Worm (Caenorhabditis elegans) whole organism, young adult: ENCODE data around the gene sor-3.
"Not testable (repeated sequence)": the region's sequence is repeated elsewhere in the genome, so short reads cannot be mapped to it uniquely, and the experiment has no call there.

Experiments used
- B0261.1 ChIP-seq: sonication (generic microtip); optimal IDR thresholded peaks from 2 replicates; lab custom pipeline; 2016; ENCODE audit warnings: mild to moderate bottlenecking, missing genetic modification characterization, moderate library complexity, missing compliant biosample characterization
- D2030.7 ChIP-seq: fragments of 200-800 bp; sonication (Bioruptor generic); IDR thresholded peaks from 2 replicates; pipeline ENCODE4 v1.3.6; 2022; ENCODE audit warnings: missing genetic modification reagents, missing genetic modification characterization, missing compliant biosample characterization
- F49E8.2 ChIP-seq: sonication (generic microtip); optimal IDR thresholded peaks from 3 replicates; lab custom pipeline; 2017; ENCODE audit warnings: missing genetic modification characterization, mild to moderate bottlenecking, missing compliant biosample characterization, antibody characterized with exemption, moderate library complexity; ENCODE audit not compliant: insufficient read depth
- F52B5.7 ChIP-seq: sonication (generic microtip); optimal IDR thresholded peaks from 2 replicates; lab custom pipeline; 2016; ENCODE audit warnings: mild to moderate bottlenecking, missing genetic modification characterization, missing compliant biosample characterization
- Y56A3A.18 ChIP-seq: fragments of 200-800 bp; sonication (Bioruptor generic); IDR thresholded peaks from 2 replicates; pipeline ENCODE4 v1.3.6; 2022; ENCODE audit warnings: missing genetic modification reagents, missing genetic modification characterization, missing compliant biosample characterization
- ZK185.1 ChIP-seq: sonication (generic microtip); optimal IDR thresholded peaks from 2 replicates; lab custom pipeline; 2016; ENCODE audit warnings: mild to moderate bottlenecking, missing genetic modification characterization, missing compliant biosample characterization; ENCODE audit not compliant: poor library complexity, severe bottlenecking
- ama-1 ChIP-seq, 3 experiments: fragments of 150-350 bp in 1 of 3; sonication (generic microtip) in 2 of 3; optimal IDR thresholded peaks; 2 replicates each; lab custom pipeline; 2014 to 2018; ENCODE audit warnings: missing biosample characterization in 2 of 3, missing genetic modification characterization in 2 of 3, missing genetic modification reagents in 2 of 3
- aptf-3 ChIP-seq: fragments of 200-800 bp; sonication (Bioruptor generic); IDR thresholded peaks from 2 replicates; pipeline ENCODE4 v1.3.6; 2022; ENCODE audit warnings: missing genetic modification characterization, missing compliant biosample characterization
- ceh-100 ChIP-seq: fragments of 200-800 bp; sonication (Bioruptor generic); IDR thresholded peaks from 2 replicates; pipeline ENCODE4 v1.3.6; 2022; ENCODE audit warnings: missing genetic modification reagents, missing genetic modification characterization, missing compliant biosample characterization
- ceh-40 ChIP-seq: fragments of 200-800 bp; sonication (Bioruptor generic); IDR thresholded peaks from 2 replicates; pipeline ENCODE4 v1.3.6; 2022; ENCODE audit warnings: missing genetic modification characterization, missing compliant biosample characterization
- ceh-58 ChIP-seq: fragments of 200-800 bp; sonication (Bioruptor generic); IDR thresholded peaks from 2 replicates; pipeline ENCODE4 v1.3.6; 2022; ENCODE audit warnings: missing genetic modification characterization, missing compliant biosample characterization
- dox-1 ChIP-seq: fragments of 200-800 bp; sonication (Bioruptor generic); IDR thresholded peaks from 2 replicates; pipeline ENCODE4 v1.3.6; 2022; ENCODE audit warnings: missing genetic modification reagents, missing genetic modification characterization, missing compliant biosample characterization
- egl-44 ChIP-seq: fragments of 200-800 bp; sonication (Bioruptor generic); IDR thresholded peaks from 2 replicates; pipeline ENCODE4 v1.3.6; 2022; ENCODE audit warnings: missing genetic modification reagents, missing genetic modification characterization, missing compliant biosample characterization
- ekl-4 ChIP-seq: fragments of 200-800 bp; sonication (Bioruptor generic); IDR thresholded peaks from 2 replicates; pipeline ENCODE4 v1.3.6; 2022; ENCODE audit warnings: missing genetic modification reagents, missing genetic modification characterization, missing compliant biosample characterization
- ets-4 ChIP-seq: fragments of 200-800 bp; sonication (Bioruptor generic); optimal IDR thresholded peaks from 2 replicates; lab custom pipeline; 2018; ENCODE audit warnings: mild to moderate bottlenecking, missing genetic modification characterization, missing compliant biosample characterization
- hmg-1.2 ChIP-seq: fragments of 200-800 bp; sonication (Bioruptor generic); IDR thresholded peaks from 2 replicates; pipeline ENCODE4 v1.3.6; 2022; ENCODE audit warnings: missing genetic modification reagents, missing genetic modification characterization, missing compliant biosample characterization
- lin-26 ChIP-seq: fragments of 200-800 bp; sonication (Bioruptor generic); IDR thresholded peaks from 2 replicates; pipeline ENCODE4 v1.3.6; 2022; ENCODE audit warnings: missing genetic modification reagents, missing genetic modification characterization, missing compliant biosample characterization
- lir-1 ChIP-seq: fragments of 200-800 bp; sonication (Bioruptor generic); conservative IDR thresholded peaks from 2 replicates; pipeline ENCODE4 v1.3.6; 2022; ENCODE audit warnings: missing genetic modification reagents, missing genetic modification characterization, missing compliant biosample characterization
- madf-3 ChIP-seq: fragments of 200-800 bp; sonication (Bioruptor generic); IDR thresholded peaks from 2 replicates; pipeline ENCODE4 v1.3.6; 2022; ENCODE audit warnings: missing genetic modification reagents, missing genetic modification characterization, missing compliant biosample characterization
- madf-6 ChIP-seq: fragments of 200-800 bp; sonication (Bioruptor generic); IDR thresholded peaks from 2 replicates; pipeline ENCODE4 v1.3.6; 2022; ENCODE audit warnings: missing genetic modification reagents, missing genetic modification characterization, missing compliant biosample characterization
- mcd-1 ChIP-seq: fragments of 200-800 bp; sonication (Bioruptor generic); IDR thresholded peaks from 2 replicates; pipeline ENCODE4 v1.3.6; 2022; ENCODE audit warnings: missing genetic modification reagents, missing genetic modification characterization, missing compliant biosample characterization
- nfyb-1 ChIP-seq: fragments of 200-800 bp; sonication (Bioruptor generic); IDR thresholded peaks from 2 replicates; pipeline ENCODE4 v1.3.6; 2022; ENCODE audit warnings: missing genetic modification reagents, missing genetic modification characterization, missing compliant biosample characterization
- nhr-120 ChIP-seq: fragments of 200-800 bp; sonication (Bioruptor generic); IDR thresholded peaks from 2 replicates; pipeline ENCODE4 v1.3.6; 2022; ENCODE audit warnings: missing genetic modification characterization, missing compliant biosample characterization
- nhr-90 ChIP-seq: sonication (generic microtip); optimal IDR thresholded peaks from 2 replicates; lab custom pipeline; 2016; ENCODE audit warnings: missing genotype, mild to moderate bottlenecking, missing genetic modification characterization, missing compliant biosample characterization
- rcor-1 ChIP-seq: fragments of 200-800 bp; sonication (Bioruptor generic); IDR thresholded peaks from 2 replicates; pipeline ENCODE4 v1.3.6; 2022; ENCODE audit warnings: missing genetic modification reagents, missing genetic modification characterization, missing compliant biosample characterization
- rpc-1 ChIP-seq, 2 experiments: fragments of 150-350 bp in 1 of 2; sonication (generic microtip) in 1 of 2; optimal IDR thresholded peaks; 2 replicates each; lab custom pipeline; 2014 to 2018; ENCODE audit warnings: missing biosample characterization in 1 of 2, missing genetic modification characterization in 1 of 2, missing genetic modification reagents in 1 of 2, missing genotype in 1 of 2
- sdz-38 ChIP-seq: sonication (generic microtip); optimal IDR thresholded peaks from 2 replicates; lab custom pipeline; 2016; ENCODE audit warnings: missing genotype, missing genetic modification characterization, missing compliant biosample characterization
- sea-2 ChIP-seq: fragments of 200-800 bp; sonication (Bioruptor generic); IDR thresholded peaks from 2 replicates; pipeline ENCODE4 v1.3.6; 2022; ENCODE audit warnings: missing genetic modification characterization, missing compliant biosample characterization
- tbp1 ChIP-seq: fragments of 200-800 bp; sonication (Bioruptor generic); optimal IDR thresholded peaks from 2 replicates; lab custom pipeline; 2018; ENCODE audit warnings: mild to moderate bottlenecking, missing genetic modification characterization, missing compliant biosample characterization
- zfh-2 ChIP-seq: fragments of 200-800 bp; sonication (Bioruptor generic); conservative IDR thresholded peaks from 2 replicates; pipeline ENCODE4 v1.3.6; 2022; ENCODE audit warnings: missing genetic modification reagents, missing genetic modification characterization, missing compliant biosample characterization
- ztf-18 ChIP-seq: sonication (generic microtip); optimal IDR thresholded peaks from 2 replicates; lab custom pipeline; 2016; ENCODE audit warnings: missing genotype, mild to moderate bottlenecking, missing genetic modification characterization, missing compliant biosample characterization
- ztf-25 ChIP-seq: fragments of 200-800 bp; sonication (Bioruptor generic); IDR thresholded peaks from 2 replicates; pipeline ENCODE4 v1.3.6; 2022; ENCODE audit warnings: missing genetic modification reagents, missing genetic modification characterization, missing compliant biosample characterization

sor-3 gene

ce11 chrX:351398-351797, 2.0 kb upstream of the sor-3 start:
- peak; percentile 68 for TF ChIP-seq dox-1 (GFP tag; lab: Robert Waterston, UW)
- peak; percentile 49 for TF ChIP-seq mcd-1 (GFP tag; lab: Robert Waterston, UW)
- TF ChIP-seq ekl-4 (GFP tag; lab: Robert Waterston, UW): 0 out of 2 replicates have a peak, but pooled peaks have one; percentile 29
- TF ChIP-seq ceh-40 (GFP tag; lab: Robert Waterston, UW): peak; percentile 59; the same call in 1 of the 2 replicates
- peak; percentile 73 for TF ChIP-seq hmg-1.2
- peak; percentile 33; the same call in 1 of the 2 replicates for TF ChIP-seq D2030.7 (GFP tag; lab: Robert Waterston, UW)
- TF ChIP-seq madf-6 (GFP tag; lab: Robert Waterston, UW): peak; percentile 55; the same call in 1 of the 2 replicates
- TF ChIP-seq Y56A3A.18 (GFP tag; lab: Robert Waterston, UW): 0 out of 2 replicates have a peak, but pooled peaks have one; percentile 39
- TF ChIP-seq ztf-25 (GFP tag; lab: Robert Waterston, UW): peak; percentile 84
- peak; percentile 38; the same call in 1 of the 2 replicates for TF ChIP-seq ceh-100 (GFP tag; lab: Robert Waterston, UW)
- 0 out of 2 replicates have a peak, but pooled peaks have one; percentile 12 for TF ChIP-seq zfh-2 (GFP tag; lab: Robert Waterston, UW)
- peak; percentile 82 for TF ChIP-seq tbp1 (GFP tag; lab: Kevin White, UChicago)
- TF ChIP-seq egl-44: peak; percentile 54; the same call in 1 of the 2 replicates
- TF ChIP-seq rcor-1 (GFP tag; lab: Robert Waterston, UW): peak; percentile 28; the same call in 1 of the 2 replicates
- peak; percentile 79 for TF ChIP-seq nfyb-1 (GFP tag; lab: Robert Waterston, UW)
- peak; percentile 83; the same call in 1 of the 2 replicates for TF ChIP-seq nhr-120 (GFP tag; lab: Robert Waterston, UW)
- 0 out of 2 replicates have a peak, but pooled peaks have one; percentile 9 for TF ChIP-seq aptf-3 (GFP tag; lab: Robert Waterston, UW)
- peak; percentile 55 for TF ChIP-seq B0261.1 (tag; lab: Kevin White, UChicago)
- 0 out of 2 replicates have a peak, but pooled peaks have one; percentile 39 for TF ChIP-seq madf-3 (GFP tag; lab: Robert Waterston, UW)
- not testable (repeated sequence) for TF ChIP-seq rpc-1 (optimal IDR thresholded peaks at IDR 0.05; lab: Kevin White, UChicago)
- TF ChIP-seq rpc-1 (tag; optimal IDR thresholded peaks at IDR 0.05; lab: Kevin White, UChicago): peak; percentile 32
- peak; percentile 90 for TF ChIP-seq lin-26 (GFP tag; lab: Robert Waterston, UW)

DNA sequence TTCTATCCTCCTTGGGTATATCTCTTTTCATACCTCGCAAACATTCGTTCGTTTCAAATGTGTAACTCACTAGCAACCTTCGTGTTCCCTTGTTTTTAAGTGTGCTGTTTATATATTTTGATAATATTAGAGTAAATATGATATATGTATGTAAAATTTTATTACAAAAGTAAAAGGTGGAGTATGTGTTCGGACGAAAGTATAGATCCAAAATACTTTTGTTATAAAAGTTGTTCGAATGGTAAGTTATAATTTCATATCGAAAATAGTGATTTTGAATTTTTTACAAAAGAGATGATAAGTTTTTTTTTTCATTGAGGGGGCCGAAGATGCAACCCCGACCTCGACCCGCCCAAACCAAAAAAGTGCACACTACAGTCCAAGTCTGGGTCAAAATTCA, 4.4 kb downstream of the sor-3 start, which contains the start of gene C04E7.1:
TSS of gene C04E7.1 (plus strand) at position 301 of the 400 bp plus-strand sequence.
- TF ChIP-seq ceh-58 (GFP tag; lab: Robert Waterston, UW): no peak
- TF ChIP-seq sea-2 (GFP tag; lab: Robert Waterston, UW): no peak
- no peak for TF ChIP-seq dox-1 (GFP tag; lab: Robert Waterston, UW)
- no peak for TF ChIP-seq F49E8.2
- no peak for TF ChIP-seq lir-1 (GFP tag; lab: Robert Waterston, UW)
- TF ChIP-seq ZK185.1 (tag; lab: Kevin White, UChicago): no peak
- TF ChIP-seq ets-4: no peak
- TF ChIP-seq rcor-1 (GFP tag; lab: Robert Waterston, UW): no peak
- no peak for TF ChIP-seq sdz-38 (tag; lab: Kevin White, UChicago)
- no peak for TF ChIP-seq hmg-1.2
- TF ChIP-seq rpc-1 (optimal IDR thresholded peaks at IDR 0.05; lab: Kevin White, UChicago): no peak
- TF ChIP-seq rpc-1 (tag; optimal IDR thresholded peaks at IDR 0.05; lab: Kevin White, UChicago): no peak
- TF ChIP-seq F52B5.7 (tag; lab: Kevin White, UChicago): no peak

- TF ChIP-seq ztf-18 (tag; lab: Kevin White, UChicago): no peak
- TF ChIP-seq nhr-90 (tag; lab: Kevin White, UChicago): no peak
- TF ChIP-seq ceh-40 (GFP tag; lab: Robert Waterston, UW): no peak
- TF ChIP-seq F49E8.2: no peak
- no peak for TF ChIP-seq ama-1 (optimal IDR thresholded peaks at IDR 0.05; lab: Kevin White, UChicago)
- TF ChIP-seq ama-1 (GFP tag; optimal IDR thresholded peaks at IDR 0.05; lab: Kevin White, UChicago): no peak
Measured at ce11 chrX:360479-360878, 7.1 kb downstream of the sor-3 start, which contains the start of gene C04E7.5. Gene C04E7.5, plus strand, starts transcription at chrX:360779.
